In genomic region chrIV:8376923-8377322, ce11 we compare ENCODE assay signal across 5 worm cellular contexts.
TF ChIP-seq lines count a peak whose summit lies in the region.

No protein-coding gene starts in this region.

TF ChIP-seq in whole organism, L1 larva, 84 proteins besides CTCF, POLR2A, EP300 and RAD21:
- no peak for TF ChIP-seq lin-15B (tag; optimal IDR thresholded peaks at IDR 0.05; lab: Kevin White, UChicago)
- TF ChIP-seq efl-1 (optimal IDR thresholded peaks at IDR 0.05; lab: Kevin White, UChicago): peak in 1 of 2 experiments; percentile 27
- no peak for TF ChIP-seq efl-1 (GFP tag; optimal IDR thresholded peaks at IDR 0.05 in 1 of 2; lab: Kevin White, UChicago)
- no peak for TF ChIP-seq elt-3 (tag; optimal IDR thresholded peaks at IDR 0.05; lab: Kevin White, UChicago)
- TF ChIP-seq dsc-1 (tag; optimal IDR thresholded peaks at IDR 0.05; lab: Kevin White, UChicago): peak; percentile 58
- peak; percentile 12 for TF ChIP-seq rnt-1 (tag; optimal IDR thresholded peaks at IDR 0.05; lab: Kevin White, UChicago)
- peak; percentile 9 for TF ChIP-seq nhr-71 (tag; optimal IDR thresholded peaks at IDR 0.05; lab: Kevin White, UChicago)
- peak; percentile 46 for TF ChIP-seq lin-14 (GFP tag; optimal IDR thresholded peaks at IDR 0.05; lab: Kevin White, UChicago)
- no peak for TF ChIP-seq tlp-1 (tag; optimal IDR thresholded peaks at IDR 0.05; lab: Kevin White, UChicago)
- no peak for TF ChIP-seq blmp-1 (tag; optimal IDR thresholded peaks at IDR 0.05; lab: Kevin White, UChicago)
- TF ChIP-seq mep-1 (tag; optimal IDR thresholded peaks at IDR 0.05; lab: Kevin White, UChicago): peak; percentile 36
- TF ChIP-seq nhr-77 (tag; optimal IDR thresholded peaks at IDR 0.05; lab: Kevin White, UChicago): peak; percentile 38
- TF ChIP-seq skn-1 (tag; optimal IDR thresholded peaks at IDR 0.05; lab: Kevin White, UChicago): peak; percentile 72
- peak in 1 of 2 experiments; percentile 32 for TF ChIP-seq lsy-2 (tag; optimal IDR thresholded peaks at IDR 0.05; lab: Kevin White, UChicago)
- TF ChIP-seq lin-35 (GFP tag; optimal IDR thresholded peaks at IDR 0.05; lab: Kevin White, UChicago): peak in 1 of 2 experiments; percentile 16
- TF ChIP-seq ceh-8 (GFP tag; optimal IDR thresholded peaks at IDR 0.05; lab: Kevin White, UChicago): no peak
- TF ChIP-seq pax-3 (tag; optimal IDR thresholded peaks at IDR 0.05; lab: Kevin White, UChicago): no peak
- peak in 2 of 3 experiments; percentile 2 to 38 for TF ChIP-seq ceh-82 (tag; optimal IDR thresholded peaks at IDR 0.05; lab: Kevin White, UChicago)

TF ChIP-seq in whole organism, L2 larva, 48 proteins besides CTCF, POLR2A, EP300 and RAD21:
- TF ChIP-seq unc-55 (GFP tag; optimal IDR thresholded peaks at IDR 0.05; lab: Kevin White, UChicago) (peak; percentile 41), sma-3 (GFP tag; optimal IDR thresholded peaks at IDR 0.05; lab: Kevin White, UChicago) (no peak), crh-2 (tag; optimal IDR thresholded peaks at IDR 0.05; lab: Kevin White, UChicago) (peak; percentile 46), fos-1 (tag; optimal IDR thresholded peaks at IDR 0.05; lab: Kevin White, UChicago) (peak; percentile 43), C34F6.9 (tag; optimal IDR thresholded peaks at IDR 0.05; lab: Kevin White, UChicago) (peak; percentile 84), lin-39 (tag; optimal IDR thresholded peaks at IDR 0.05; lab: Kevin White, UChicago) (no peak), nhr-129 (tag; optimal IDR thresholded peaks at IDR 0.05; lab: Kevin White, UChicago) (peak; percentile 81)
TF ChIP-seq in whole organism, L2 larva: peak in this region for 5.

TF ChIP-seq in whole organism, L3 larva, 47 proteins besides CTCF, POLR2A, EP300 and RAD21:
- TF ChIP-seq nhr-25 (tag; optimal IDR thresholded peaks at IDR 0.05; lab: Kevin White, UChicago) (no peak), daf-12 (tag; optimal IDR thresholded peaks at IDR 0.05; lab: Kevin White, UChicago) (no peak), ceh-82 (tag; optimal IDR thresholded peaks at IDR 0.05; lab: Kevin White, UChicago) (no peak), ceh-16 (tag; optimal IDR thresholded peaks at IDR 0.05; lab: Kevin White, UChicago) (no peak), mdl-1 (tag; optimal IDR thresholded peaks at IDR 0.05; lab: Kevin White, UChicago) (no peak), egl-27 (tag; optimal IDR thresholded peaks at IDR 0.05; lab: Kevin White, UChicago) (no peak), nfya-1 (tag; optimal IDR thresholded peaks at IDR 0.05; lab: Kevin White, UChicago; ENCODE audit: insufficient read depth) (peak; percentile 44), pha-4 (tag; optimal IDR thresholded peaks at IDR 0.05; lab: Kevin White, UChicago) (peak; percentile 55), fkh-2 (tag; optimal IDR thresholded peaks at IDR 0.05; lab: Kevin White, UChicago) (no peak), nhr-67 (tag; optimal IDR thresholded peaks at IDR 0.05; lab: Kevin White, UChicago) (no peak)

TF ChIP-seq in whole organism, L4 larva, 104 proteins besides CTCF, POLR2A, EP300 and RAD21:
- peak in 1 of 2 experiments; percentile 3 for TF ChIP-seq daf-16 (GFP tag; optimal IDR thresholded peaks at IDR 0.05; lab: Kevin White, UChicago)
- no peak for TF ChIP-seq daf-16 (tag; optimal IDR thresholded peaks at IDR 0.05; lab: Kevin White, UChicago)
- TF ChIP-seq gei-8 (GFP tag; optimal IDR thresholded peaks at IDR 0.05; lab: Kevin White, UChicago): no peak
- TF ChIP-seq lsy-2 (tag; optimal IDR thresholded peaks at IDR 0.05; lab: Kevin White, UChicago): peak in 1 of 2 experiments; percentile 19
- TF ChIP-seq dve-1 (tag; optimal IDR thresholded peaks at IDR 0.05; lab: Kevin White, UChicago; ENCODE audit: insufficient read depth): peak; percentile 3
- TF ChIP-seq mes-2 (tag; optimal IDR thresholded peaks at IDR 0.05; lab: Kevin White, UChicago; ENCODE audit: poor library complexity, severe bottlenecking): peak; percentile 12
- no peak for TF ChIP-seq lin-38 (GFP tag; IDR thresholded peaks at IDR 0.05; lab: Robert Waterston, UW)
TF ChIP-seq in whole organism, L4 larva: peak in this region for 4.

TF ChIP-seq in whole organism, young adult, 124 proteins besides CTCF, POLR2A, EP300 and RAD21:
- TF ChIP-seq nhr-80 (tag; optimal IDR thresholded peaks at IDR 0.05; lab: Kevin White, UChicago): peak; percentile 26
- no peak for TF ChIP-seq mes-4 (tag; optimal IDR thresholded peaks at IDR 0.05; lab: Kevin White, UChicago)
- TF ChIP-seq repo-1 (tag; optimal IDR thresholded peaks at IDR 0.05; lab: Kevin White, UChicago): no peak
- TF ChIP-seq lin-40 (tag; optimal IDR thresholded peaks at IDR 0.05; lab: Kevin White, UChicago): no peak
- no peak; the same call in 1 of the 2 replicates for TF ChIP-seq cebp-1 (GFP tag; IDR thresholded peaks at IDR 0.05; lab: Robert Waterston, UW)
- peak; percentile 68 for TF ChIP-seq cebp-1 (tag; optimal IDR thresholded peaks at IDR 0.05; lab: Kevin White, UChicago)
